Fruit fly (Drosophila melanogaster) whole organism, embryonic: Measurements from ENCODE around the gene CG1824.

ENCODE experiments used
- Asciz ChIP-seq: fragments of 200-800 bp; sonication (Bioruptor generic); optimal IDR thresholded peaks from 2 replicates; lab custom pipeline; 2017; ENCODE audit warnings: missing biosample characterization, mild to moderate bottlenecking, missing genetic modification characterization, missing genetic modification reagents
- CG1024 ChIP-seq: fragments of 200-800 bp; sonication (Bioruptor generic); IDR thresholded peaks from 2 replicates; pipeline ENCODE4 v1.3.6; 2022; ENCODE audit warnings: missing biosample characterization, missing genetic modification characterization
- CG10543 ChIP-seq: fragments of 200-800 bp; sonication (Bioruptor generic); optimal IDR thresholded peaks from 3 replicates; lab custom pipeline; 2017; ENCODE audit warnings: missing biosample characterization, mild to moderate bottlenecking, missing genetic modification characterization, moderate library complexity
- CG10654 ChIP-seq: fragments of 200-800 bp; sonication (Bioruptor generic); optimal IDR thresholded peaks from 2 replicates; lab custom pipeline; 2016; ENCODE audit warnings: missing biosample characterization, missing genetic modification characterization
- CG12942 ChIP-seq: fragments of 200-800 bp; sonication (Bioruptor generic); optimal IDR thresholded peaks from 3 replicates; lab custom pipeline; 2016; ENCODE audit warnings: missing biosample characterization, missing genetic modification characterization
- CG18476 ChIP-seq: fragments of 200-800 bp; sonication (Bioruptor generic); optimal IDR thresholded peaks from 2 replicates; lab custom pipeline; 2016; ENCODE audit warnings: missing biosample characterization, mild to moderate bottlenecking, missing genetic modification characterization
- CG18599 ChIP-seq: fragments of 200-800 bp; sonication (Bioruptor generic); optimal IDR thresholded peaks from 3 replicates; lab custom pipeline; 2017; ENCODE audit warnings: missing biosample characterization, missing genetic modification characterization, mild to moderate bottlenecking, moderate library complexity, missing genetic modification reagents
- CG18619 ChIP-seq: fragments of 200-800 bp; sonication (Bioruptor generic); optimal IDR thresholded peaks from 3 replicates; lab custom pipeline; 2017; ENCODE audit warnings: missing biosample characterization, mild to moderate bottlenecking, missing genetic modification characterization
- CG32532 ChIP-seq: fragments of 200-800 bp; sonication (Bioruptor generic); IDR thresholded peaks from 2 replicates; pipeline ENCODE4 v1.3.6; 2022; ENCODE audit warnings: missing biosample characterization, missing genetic modification characterization
- CG3995 ChIP-seq: fragments of 200-800 bp; sonication (Bioruptor generic); optimal IDR thresholded peaks from 3 replicates; lab custom pipeline; 2016; ENCODE audit warnings: missing biosample characterization, missing genetic modification characterization
- CG7357 ChIP-seq: fragments of 200-800 bp; sonication (Bioruptor generic); IDR thresholded peaks from 3 replicates; pipeline ENCODE4 v1.3.6; 2022; ENCODE audit warnings: missing biosample characterization, missing genetic modification characterization
- CG9215 ChIP-seq: fragments of 200-800 bp; sonication (Bioruptor generic); IDR thresholded peaks from 2 replicates; pipeline ENCODE4 v1.3.6; 2022; ENCODE audit warnings: missing biosample characterization, missing genetic modification characterization
- CG9817 ChIP-seq: fragments of 200-800 bp; sonication (Bioruptor generic); optimal IDR thresholded peaks from 2 replicates; lab custom pipeline; 2018; ENCODE audit warnings: missing biosample characterization, mild to moderate bottlenecking, missing genetic modification characterization, moderate library complexity
- Chrac-16 ChIP-seq: fragments of 200-800 bp; sonication (Bioruptor generic); optimal IDR thresholded peaks from 3 replicates; lab custom pipeline; 2016; ENCODE audit warnings: missing biosample characterization, missing genetic modification characterization
- Doc3 ChIP-seq: fragments of 200-800 bp; sonication (Bioruptor generic); IDR thresholded peaks from 3 replicates; pipeline ENCODE4 v1.3.6; 2022; ENCODE audit warnings: missing biosample characterization, missing genetic modification characterization; ENCODE audit not compliant: partially characterized antibody
- Ets65A ChIP-seq: fragments of 200-800 bp; sonication (Bioruptor generic); peaks from one replicate; lab custom pipeline; 2016; ENCODE audit warnings: missing biosample characterization, missing genetic modification characterization
- Hr3 ChIP-seq: fragments of 200-800 bp; sonication (Bioruptor generic); optimal IDR thresholded peaks from 3 replicates; lab custom pipeline; 2016; ENCODE audit warnings: missing biosample characterization, missing genetic modification characterization
- Meics ChIP-seq: fragments of 200-800 bp; sonication (Bioruptor generic); optimal IDR thresholded peaks from 2 replicates; lab custom pipeline; 2017; ENCODE audit warnings: missing biosample characterization, mild to moderate bottlenecking, missing genetic modification characterization
- Nf-YC ChIP-seq: fragments of 200-800 bp; optimal IDR thresholded peaks from 3 replicates; lab custom pipeline; 2019; ENCODE audit warnings: missing biosample characterization, mild to moderate bottlenecking, missing genetic modification characterization, moderate library complexity
- Sin3A ChIP-seq: fragments of >200 bp; optimal IDR thresholded peaks from 2 replicates; lab custom pipeline; 2018
- Vsx1 ChIP-seq: fragments of 200-800 bp; sonication (Bioruptor generic); optimal IDR thresholded peaks from 2 replicates; lab custom pipeline; 2017; ENCODE audit warnings: missing biosample characterization, mild to moderate bottlenecking, missing genetic modification characterization, missing genetic modification reagents
- abd-A ChIP-seq: fragments of 200-800 bp; sonication (Bioruptor generic); optimal IDR thresholded peaks from 3 replicates; lab custom pipeline; 2019; ENCODE audit warnings: missing biosample characterization, mild to moderate bottlenecking, missing genetic modification characterization, moderate library complexity
- aop ChIP-seq: fragments of 200-800 bp; sonication (Bioruptor generic); IDR thresholded peaks from 2 replicates; pipeline ENCODE4 v1.3.6; 2022; ENCODE audit warnings: missing biosample characterization, missing genetic modification characterization
- dpn ChIP-seq, 2 experiments: fragments of 200-800 bp; sonication (Bioruptor generic); optimal IDR thresholded peaks; 3 replicates each; lab custom pipeline; 2016; ENCODE audit warnings: missing biosample characterization in 2 of 2, missing genetic modification characterization in 2 of 2
- ewg ChIP-seq: fragments of 200-800 bp; sonication (Bioruptor generic); optimal IDR thresholded peaks from 3 replicates; lab custom pipeline; 2017; ENCODE audit warnings: mild to moderate bottlenecking, missing biosample characterization, missing genetic modification reagents, missing genetic modification characterization
- gro ChIP-seq: fragments of 200-800 bp; sonication (Bioruptor generic); optimal IDR thresholded peaks from 2 replicates; lab custom pipeline; 2016; ENCODE audit warnings: missing biosample characterization, missing genetic modification characterization
- ind ChIP-seq: fragments of 200-800 bp; sonication (Bioruptor generic); optimal IDR thresholded peaks from 3 replicates; lab custom pipeline; 2016; ENCODE audit warnings: missing biosample characterization, missing genetic modification characterization
- lab ChIP-seq: fragments of 200-800 bp; sonication (Bioruptor generic); optimal IDR thresholded peaks from 3 replicates; lab custom pipeline; 2017; ENCODE audit warnings: missing biosample characterization, missing genetic modification characterization, mild to moderate bottlenecking, moderate library complexity, missing genetic modification reagents
- lmd ChIP-seq: fragments of 200-800 bp; sonication (Bioruptor generic); IDR thresholded peaks from 2 replicates; pipeline ENCODE4 v1.3.6; 2022; ENCODE audit warnings: missing biosample characterization, missing genetic modification characterization
- lola ChIP-seq, 3 experiments: fragments of >200 bp in 2 of 3; fragments of 200-800 bp in 1 of 3; sonication (Bioruptor generic) in 1 of 3; optimal IDR thresholded peaks; 2 replicates each; lab custom pipeline; 2017 to 2019; ENCODE audit warnings: missing biosample characterization in 3 of 3, missing genetic modification characterization in 3 of 3, mild to moderate bottlenecking in 1 of 3, moderate library complexity in 1 of 3
- odd ChIP-seq: fragments of 200-800 bp; sonication (Bioruptor generic); optimal IDR thresholded peaks from 2 replicates; lab custom pipeline; 2017; ENCODE audit warnings: missing biosample characterization, mild to moderate bottlenecking, missing genetic modification characterization
- phol ChIP-seq: fragments of 200-800 bp; sonication (Bioruptor generic); optimal IDR thresholded peaks from 3 replicates; lab custom pipeline; 2018; ENCODE audit warnings: missing biosample characterization, mild to moderate bottlenecking, missing genetic modification characterization, moderate library complexity
- pita ChIP-seq: fragments of 200-800 bp; sonication (Bioruptor generic); optimal IDR thresholded peaks from 2 replicates; lab custom pipeline; 2017; ENCODE audit warnings: missing biosample characterization, mild to moderate bottlenecking, missing genetic modification characterization
- pzg ChIP-seq: fragments of 200-800 bp; sonication (Bioruptor generic); optimal IDR thresholded peaks from 3 replicates; lab custom pipeline; 2018; ENCODE audit warnings: missing biosample characterization, mild to moderate bottlenecking, missing genetic modification characterization, moderate library complexity
- row ChIP-seq: fragments of 200-800 bp; sonication (Bioruptor generic); IDR thresholded peaks from 3 replicates; pipeline ENCODE4 v1.3.6; 2022; ENCODE audit warnings: missing biosample characterization, missing genetic modification characterization
- schlank ChIP-seq: fragments of 200-800 bp; sonication (Bioruptor generic); optimal IDR thresholded peaks from 2 replicates; lab custom pipeline; 2018; ENCODE audit warnings: missing biosample characterization, mild to moderate bottlenecking, missing genetic modification characterization
- sim ChIP-seq: fragments of 200-800 bp; sonication (Bioruptor generic); IDR thresholded peaks from 2 replicates; pipeline ENCODE4 v1.3.6; 2022; ENCODE audit warnings: missing biosample characterization, missing genetic modification characterization
- sima ChIP-seq: fragments of 200-800 bp; sonication (Bioruptor generic); optimal IDR thresholded peaks from 2 replicates; lab custom pipeline; 2016; ENCODE audit warnings: missing biosample characterization, missing genetic modification characterization
- ssp ChIP-seq: fragments of 200-800 bp; sonication (Bioruptor generic); IDR thresholded peaks from 2 replicates; pipeline ENCODE4 v1.3.6; 2022; ENCODE audit warnings: missing biosample characterization, missing genetic modification characterization
- tgo ChIP-seq: fragments of 200-800 bp; sonication (Bioruptor generic); IDR thresholded peaks from 3 replicates; pipeline ENCODE4 v1.3.6; 2022; ENCODE audit warnings: missing biosample characterization, missing genetic modification characterization
- tin ChIP-seq: fragments of 200-800 bp; sonication (Bioruptor generic); optimal IDR thresholded peaks from 3 replicates; lab custom pipeline; 2016; ENCODE audit warnings: missing biosample characterization, missing genetic modification characterization
- ttk ChIP-seq: fragments of 200-800 bp; sonication (Bioruptor generic); IDR thresholded peaks from 2 replicates; pipeline ENCODE4 v2.1.2; 2022; ENCODE audit warnings: missing biosample characterization, missing genetic modification characterization
- twi ChIP-seq: fragments of 200-800 bp; optimal IDR thresholded peaks from 2 replicates; lab custom pipeline; 2019; ENCODE audit warnings: missing biosample characterization, mild to moderate bottlenecking, missing genetic modification characterization, moderate library complexity

The CG1824 gene

DNA sequence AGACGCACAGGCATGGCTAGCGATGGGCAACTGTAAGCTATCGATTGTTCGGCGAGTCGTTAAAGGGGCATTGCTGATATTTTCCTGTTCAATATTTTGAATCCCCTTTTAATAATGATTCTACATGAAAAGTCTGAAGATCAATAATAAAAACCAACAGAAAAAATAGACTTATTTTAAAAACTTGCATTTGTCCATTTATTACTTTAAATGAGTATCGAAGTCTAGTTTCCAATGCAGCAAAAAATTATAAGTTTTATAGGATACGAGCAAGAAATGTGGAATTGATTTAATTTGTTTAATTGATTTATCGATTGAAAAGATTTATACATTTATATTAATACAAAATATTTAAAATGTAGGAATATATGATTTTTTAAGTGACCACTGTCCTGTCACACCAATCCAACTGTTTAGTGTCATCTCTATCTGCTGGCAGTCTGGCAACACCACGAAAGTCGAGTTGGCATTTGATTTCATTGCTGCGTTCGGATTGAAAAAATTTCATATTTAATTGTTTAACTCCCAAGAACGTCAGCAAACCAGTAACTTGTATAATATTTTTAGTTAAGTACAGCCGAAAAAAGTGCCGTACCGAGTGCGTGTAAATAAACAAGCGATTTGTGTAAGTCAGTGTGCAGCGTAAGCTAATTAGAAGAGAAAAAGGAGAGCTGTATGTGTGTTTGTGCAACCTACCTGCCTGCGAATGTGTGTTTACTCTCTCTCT, at the start of gene CG1824, which contains the start of gene Sec16 (continued):
- TF ChIP-seq Meics (GFP tag; lab: Kevin White, UChicago) (peak; percentile 52), Hr3 (peak; percentile 38), dpn (GFP tag; optimal IDR thresholded peaks at IDR 0.05; lab: Kevin White, UChicago) (peak; percentile 21 to 46), CG1024 (GFP tag; lab: Robert Waterston, UW) (no peak), abd-A (no peak), CG9817 (peak; percentile 37), tgo (no peak; the same call in 2 of the 3 replicates), row (GFP tag; lab: Robert Waterston, UW) (peak; percentile 78), CG10654 (GFP tag; lab: Kevin White, UChicago) (peak; percentile 18), Sin3A (lab: Kevin White, UChicago) (peak; percentile 12), Nf-YC (tag; lab: Kevin White, UChicago) (peak; percentile 66), ewg (GFP tag; lab: Kevin White, UChicago) (peak; percentile 42), ssp (GFP tag; lab: Robert Waterston, UW) (peak; percentile 22; the same call in 1 of the 2 replicates), phol (tag; lab: Kevin White, UChicago) (peak; percentile 63), ind (GFP tag; lab: Kevin White, UChicago) (peak; percentile 53), pzg (GFP tag; lab: Kevin White, UChicago) (peak; percentile 16), ttk (no peak), lmd (GFP tag; lab: Robert Waterston, UW) (peak; percentile 39; the same call in 1 of the 2 replicates), odd (GFP tag; lab: Kevin White, UChicago) (no peak), CG32532 (GFP tag; lab: Robert Waterston, UW) (peak; percentile 23; the same call in 1 of the 2 replicates), Chrac-16 (peak; percentile 33), CG7357 (0 out of 3 replicates have a peak, but pooled peaks have one; percentile 7), sim (GFP tag; lab: Robert Waterston, UW) (no peak), CG18619 (GFP tag; lab: Kevin White, UChicago) (peak; percentile 42), sima (GFP tag; lab: Kevin White, UChicago) (no peak), Ets65A (GFP tag; lab: Kevin White, UChicago) (peak; percentile 73), schlank (no peak), lola (GFP tag; optimal IDR thresholded peaks at IDR 0.05; lab: Kevin White, UChicago) (peak in 1 of 3 experiments; percentile 65), gro (GFP tag; lab: Kevin White, UChicago) (no peak), aop (GFP tag; lab: Robert Waterston, UW) (no peak), CG10543 (GFP tag; lab: Kevin White, UChicago) (peak; percentile 69), CG18599 (GFP tag; lab: Kevin White, UChicago) (peak; percentile 17), CG9215 (GFP tag; lab: Robert Waterston, UW) (peak; percentile 48), Vsx1 (GFP tag; lab: Kevin White, UChicago) (peak; percentile 94), lab (GFP tag; lab: Kevin White, UChicago) (no peak), CG18476 (GFP tag; lab: Kevin White, UChicago) (peak; percentile 28), twi (tag; lab: Kevin White, UChicago) (peak; percentile 8), Doc3 (GFP tag; lab: Robert Waterston, UW) (no peak; the same call in 2 of the 3 replicates), pita (GFP tag; lab: Kevin White, UChicago) (no peak), CG12942 (peak; percentile 34), CG3995 (GFP tag; lab: Kevin White, UChicago) (peak; percentile 93), tin (GFP tag; lab: Kevin White, UChicago) (peak; percentile 36), Asciz (GFP tag; lab: Kevin White, UChicago) (no peak)
- TF ChIP-seq, all 482 proteins: peak for 147
